Fruit fly (Drosophila melanogaster): ENCODE measurements around the gene CG14260.

The CG14260 gene

DNA sequence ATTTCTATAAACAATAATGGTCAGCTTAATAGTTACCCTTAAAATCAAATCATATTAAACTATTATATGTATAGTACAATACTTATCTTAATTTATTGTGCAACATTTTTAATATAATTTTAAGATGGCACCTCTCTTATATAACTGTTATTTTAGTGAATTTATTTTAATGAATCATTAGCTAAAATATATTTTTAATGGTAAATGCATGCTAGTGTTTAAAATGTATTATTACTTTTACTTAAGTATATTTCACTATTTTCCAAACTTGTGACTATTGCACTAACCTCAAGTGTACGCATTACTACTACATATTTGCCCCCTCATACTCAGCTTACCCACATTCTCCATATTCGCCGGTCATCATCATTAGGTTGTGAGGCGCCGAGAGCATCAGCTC, 19.0 kb upstream of the CG14260 start (continued):
- TF ChIP-seq NC2β (GFP tag; optimal IDR thresholded peaks at IDR 0.05), result no peak
- peak; percentile 35 for TF ChIP-seq CG5245 (GFP tag; optimal IDR thresholded peaks at IDR 0.05)
- TF ChIP-seq CG3281 (GFP tag; optimal IDR thresholded peaks at IDR 0.05), result peak; percentile 84
- TF ChIP-seq ap (GFP tag; IDR thresholded peaks at IDR 0.05), result 0 out of 2 replicates have a peak, but pooled peaks have one; percentile 49
- peak; percentile 17 for TF ChIP-seq kay (GFP tag; optimal IDR thresholded peaks at IDR 0.05)
- TF ChIP-seq CG42726 (GFP tag; IDR thresholded peaks at IDR 0.05; ENCODE audit: partially characterized antibody), result no peak
- peak; percentile 79 for TF ChIP-seq CG6689 (GFP tag; IDR thresholded peaks at IDR 0.05)
- TF ChIP-seq CrebB (tag; optimal IDR thresholded peaks at IDR 0.05), result peak; percentile 68
- no peak for TF ChIP-seq tup (GFP tag; optimal IDR thresholded peaks at IDR 0.05)
- peak; percentile 94 for TF ChIP-seq CG8924 (tag; optimal IDR thresholded peaks at IDR 0.05)
- TF ChIP-seq croc (GFP tag; conservative IDR thresholded peaks at IDR 0.05), result peak; percentile 51; the same call in 2 of the 3 replicates
- no peak for TF ChIP-seq CG16863 (GFP tag; optimal IDR thresholded peaks at IDR 0.05)
- TF ChIP-seq CTCF (GFP tag; optimal IDR thresholded peaks at IDR 0.05), result peak; percentile 19
- peak; percentile 79 for TF ChIP-seq lab (GFP tag; optimal IDR thresholded peaks at IDR 0.05)
- peak; percentile 12 for TF ChIP-seq CG3065 (GFP tag; optimal IDR thresholded peaks at IDR 0.05)
- TF ChIP-seq CG7963 (GFP tag; IDR thresholded peaks at IDR 0.05; ENCODE audit: partially characterized antibody), result no peak
- no peak for TF ChIP-seq p53 (GFP tag; optimal IDR thresholded peaks at IDR 0.05)
- TF ChIP-seq ham (GFP tag; IDR thresholded peaks at IDR 0.05), result no peak
- no peak for TF ChIP-seq z (GFP tag; IDR thresholded peaks at IDR 0.05)
- TF ChIP-seq Mes4 (GFP tag; optimal IDR thresholded peaks at IDR 0.05), result no peak
- TF ChIP-seq sisA (GFP tag; IDR thresholded peaks at IDR 0.05), result peak; percentile 40; the same call in 1 of the 2 replicates
- peak; percentile 78 for TF ChIP-seq twi (tag; optimal IDR thresholded peaks at IDR 0.05)
- TF ChIP-seq lmd (GFP tag; IDR thresholded peaks at IDR 0.05), result peak; percentile 69
- TF ChIP-seq D19B (GFP tag; optimal IDR thresholded peaks at IDR 0.05), result peak; percentile 10
- no peak for TF ChIP-seq slou (GFP tag; optimal IDR thresholded peaks at IDR 0.05)
- TF ChIP-seq nmo (GFP tag; optimal IDR thresholded peaks at IDR 0.05), result peak; percentile 92
- no peak for TF ChIP-seq Dad (GFP tag; optimal IDR thresholded peaks at IDR 0.05)
- TF ChIP-seq Awh (GFP tag; IDR thresholded peaks at IDR 0.05), result no peak
- peak; percentile 82 for TF ChIP-seq CG9437 (GFP tag; optimal IDR thresholded peaks at IDR 0.05)
- no peak for TF ChIP-seq Doc3 (GFP tag; IDR thresholded peaks at IDR 0.05; ENCODE audit: partially characterized antibody)
- TF ChIP-seq CG8089 (GFP tag; optimal IDR thresholded peaks at IDR 0.05), result no peak
- peak; percentile 69 for TF ChIP-seq HLH3B (GFP tag; IDR thresholded peaks at IDR 0.05)
- TF ChIP-seq Dip3 (GFP tag; optimal IDR thresholded peaks at IDR 0.05), result no peak
- TF ChIP-seq dm (GFP tag; optimal IDR thresholded peaks at IDR 0.05), result no peak
- TF ChIP-seq NfI (GFP tag; optimal IDR thresholded peaks at IDR 0.05), result peak; percentile 52
- TF ChIP-seq CG17829 (tag; optimal IDR thresholded peaks at IDR 0.05), result peak; percentile 93
- no peak for TF ChIP-seq her (GFP tag; optimal IDR thresholded peaks at IDR 0.05)
- peak; percentile 81 for TF ChIP-seq Nf-YC (tag; optimal IDR thresholded peaks at IDR 0.05)
- TF ChIP-seq CG30431 (GFP tag; optimal IDR thresholded peaks at IDR 0.05), result peak; percentile 12
- no peak for TF ChIP-seq pb (GFP tag; optimal IDR thresholded peaks at IDR 0.05)
- TF ChIP-seq CG3407 (GFP tag; optimal IDR thresholded peaks at IDR 0.05), result peak; percentile 44
- no peak for TF ChIP-seq ssp (GFP tag; IDR thresholded peaks at IDR 0.05)
- no peak for TF ChIP-seq zfh2 (GFP tag; optimal IDR thresholded peaks at IDR 0.05)
- TF ChIP-seq bigmax (GFP tag; optimal IDR thresholded peaks at IDR 0.05), result no peak
- TF ChIP-seq CG7987 (GFP tag; optimal IDR thresholded peaks at IDR 0.05), result no peak
- TF ChIP-seq CG18011 (GFP tag; optimal IDR thresholded peaks at IDR 0.05), result no peak
- TF ChIP-seq Bgb (GFP tag; IDR thresholded peaks at IDR 0.05; ENCODE audit: partially characterized antibody), result no peak
- peak; percentile 91 for TF ChIP-seq tap (tag; optimal IDR thresholded peaks at IDR 0.05)
- TF ChIP-seq dan (GFP tag; IDR thresholded peaks at IDR 0.05), result no peak
- peak; percentile 67 for TF ChIP-seq Hand (GFP tag; optimal IDR thresholded peaks at IDR 0.05)
- no peak for TF ChIP-seq danr (GFP tag; IDR thresholded peaks at IDR 0.05)
- no peak for TF ChIP-seq CG14965 (GFP tag; optimal IDR thresholded peaks at IDR 0.05; ENCODE audit: borderline replicate concordance)
